Worm (Caenorhabditis elegans) whole organism, L2 larva: ENCODE measurements around the gene srd-50.
"Not testable (repeated sequence)": the region's sequence is repeated elsewhere in the genome, so short reads cannot be mapped to it uniquely, and the experiment has no call there.

Source experiments
- C34F6.9 ChIP-seq: fragments of 150-350 bp; optimal IDR thresholded peaks from 2 replicates; lab custom pipeline; 2014; ENCODE audit warnings: missing biosample characterization, missing genetic modification characterization
- F13H6.1 ChIP-seq: sonication (generic microtip); optimal IDR thresholded peaks from 2 replicates; lab custom pipeline; 2016; ENCODE audit warnings: missing genetic modification characterization, missing compliant biosample characterization
- R02D3.7 ChIP-seq: fragments of 150-350 bp; optimal IDR thresholded peaks from 2 replicates; lab custom pipeline; 2014; ENCODE audit warnings: missing biosample characterization, missing genetic modification characterization
- Y55F3AM.14 ChIP-seq: fragments of 200-800 bp; sonication (Bioruptor generic); optimal IDR thresholded peaks from 2 replicates; lab custom pipeline; 2018; ENCODE audit warnings: mild to moderate bottlenecking, missing genetic modification characterization, missing compliant biosample characterization
- alr-1 ChIP-seq: fragments of 150-350 bp; optimal IDR thresholded peaks from 2 replicates; lab custom pipeline; 2014; ENCODE audit warnings: missing biosample characterization, missing genetic modification characterization
- ama-1 ChIP-seq: fragments of 150-350 bp; optimal IDR thresholded peaks from 2 replicates; lab custom pipeline; 2018; ENCODE audit warnings: inconsistent platforms
- ceh-82 ChIP-seq: fragments of 150-350 bp; optimal IDR thresholded peaks from 2 replicates; lab custom pipeline; 2014; ENCODE audit warnings: missing biosample characterization, missing genetic modification characterization
- crh-2 ChIP-seq: sonication (generic microtip); optimal IDR thresholded peaks from 2 replicates; lab custom pipeline; 2017; ENCODE audit warnings: missing biosample characterization, missing genetic modification characterization
- dmd-4 ChIP-seq: sonication (generic microtip); optimal IDR thresholded peaks from 2 replicates; lab custom pipeline; 2017; ENCODE audit warnings: missing biosample characterization, missing genetic modification characterization
- egl-27 ChIP-seq: sonication (generic microtip); optimal IDR thresholded peaks from 3 replicates; lab custom pipeline; 2017; ENCODE audit warnings: missing biosample characterization, missing genetic modification reagents, missing genetic modification characterization
- elt-1 ChIP-seq: fragments of 150-350 bp; optimal IDR thresholded peaks from 2 replicates; lab custom pipeline; 2014; ENCODE audit warnings: missing biosample characterization, missing genetic modification characterization
- elt-3 ChIP-seq: sonication (generic microtip); optimal IDR thresholded peaks from 2 replicates; lab custom pipeline; 2017; ENCODE audit warnings: missing biosample characterization, missing genetic modification characterization
- fos-1 ChIP-seq: fragments of 150-350 bp; optimal IDR thresholded peaks from 2 replicates; lab custom pipeline; 2014; ENCODE audit warnings: missing biosample characterization, missing genetic modification characterization
- gmeb-1 ChIP-seq: fragments of 150-350 bp; optimal IDR thresholded peaks from 2 replicates; lab custom pipeline; 2014; ENCODE audit warnings: missing biosample characterization, missing genetic modification characterization
- lin-11 ChIP-seq: fragments of 150-350 bp; sonication (generic microtip); optimal IDR thresholded peaks from 2 replicates; lab custom pipeline; 2014; ENCODE audit warnings: missing biosample characterization, missing genetic modification characterization, inconsistent platforms, mixed read lengths
- lin-13 ChIP-seq: fragments of 150-350 bp; optimal IDR thresholded peaks from 2 replicates; lab custom pipeline; 2014; ENCODE audit warnings: missing biosample characterization, missing genetic modification reagents, missing genetic modification characterization
- lsy-2 ChIP-seq, 2 experiments: fragments of 150-350 bp in 1 of 2; sonication (generic microtip) in 1 of 2; optimal IDR thresholded peaks; 2 replicates each; lab custom pipeline; 2014 to 2017; ENCODE audit warnings: missing biosample characterization in 2 of 2, missing genetic modification characterization in 2 of 2
- mbf-1 ChIP-seq: sonication (generic microtip); optimal IDR thresholded peaks from 2 replicates; lab custom pipeline; 2017; ENCODE audit warnings: missing biosample characterization, missing genetic modification characterization
- mdl-1 ChIP-seq, 2 experiments: fragments of 150-350 bp in 1 of 2; sonication (generic microtip) in 1 of 2; optimal IDR thresholded peaks; 2 replicates each; lab custom pipeline; 2017; ENCODE audit warnings: missing biosample characterization in 2 of 2, missing genetic modification characterization in 2 of 2
- nhr-129 ChIP-seq: fragments of 150-350 bp; optimal IDR thresholded peaks from 2 replicates; lab custom pipeline; 2014; ENCODE audit warnings: missing biosample characterization, missing genetic modification characterization
- nhr-21 ChIP-seq: fragments of 150-350 bp; optimal IDR thresholded peaks from 2 replicates; lab custom pipeline; 2014; ENCODE audit warnings: missing biosample characterization, missing genetic modification characterization
- nhr-237 ChIP-seq: fragments of 150-350 bp; optimal IDR thresholded peaks from 2 replicates; lab custom pipeline; 2014; ENCODE audit warnings: missing biosample characterization, missing genetic modification characterization
- nhr-6 ChIP-seq: fragments of 150-350 bp; optimal IDR thresholded peaks from 2 replicates; lab custom pipeline; 2014; ENCODE audit warnings: missing biosample characterization, missing genetic modification characterization
- peb-1 ChIP-seq: fragments of 150-350 bp; optimal IDR thresholded peaks from 2 replicates; lab custom pipeline; 2014; ENCODE audit warnings: missing biosample characterization, missing genetic modification characterization
- sem-4 ChIP-seq: fragments of 150-350 bp; optimal IDR thresholded peaks from 2 replicates; lab custom pipeline; 2014; ENCODE audit warnings: missing biosample characterization, missing genetic modification reagents, missing genetic modification characterization
- skn-1 ChIP-seq: sonication (generic microtip); optimal IDR thresholded peaks from 2 replicates; lab custom pipeline; 2017; ENCODE audit warnings: missing biosample characterization, missing genetic modification characterization
- sma-3 ChIP-seq: sonication (generic microtip); optimal IDR thresholded peaks from 2 replicates; lab custom pipeline; 2016; ENCODE audit warnings: missing genetic modification reagents, missing genetic modification characterization, missing compliant biosample characterization
- sma-9 ChIP-seq, 2 experiments: fragments of 150-350 bp in 1 of 2; sonication (generic microtip) in 1 of 2; optimal IDR thresholded peaks; 2 replicates each; lab custom pipeline; 2014 to 2016; ENCODE audit warnings: missing genetic modification characterization in 2 of 2, mild to moderate bottlenecking in 1 of 2, missing biosample characterization in 1 of 2, missing compliant biosample characterization in 1 of 2, missing genetic modification reagents in 1 of 2, moderate library complexity in 1 of 2
- snpc-4 ChIP-seq: fragments of 150-350 bp; optimal IDR thresholded peaks from 2 replicates; lab custom pipeline; 2014; ENCODE audit warnings: missing biosample characterization, missing genetic modification characterization
- unc-55 ChIP-seq: fragments of 150-350 bp; sonication (generic microtip); optimal IDR thresholded peaks from 3 replicates; lab custom pipeline; 2014; ENCODE audit warnings: missing biosample characterization, missing genetic modification reagents, missing genetic modification characterization
- zag-1 ChIP-seq: fragments of 150-350 bp; optimal IDR thresholded peaks from 2 replicates; lab custom pipeline; 2014; ENCODE audit warnings: missing biosample characterization, missing genetic modification characterization
- ztf-1 ChIP-seq: fragments of 200-800 bp; sonication (Bioruptor generic); conservative IDR thresholded peaks from 2 replicates; pipeline ENCODE4 v1.3.6; 2022; ENCODE audit warnings: missing genetic modification characterization, missing compliant biosample characterization
- ztf-4 ChIP-seq: fragments of 150-350 bp; optimal IDR thresholded peaks from 2 replicates; lab custom pipeline; 2014; ENCODE audit warnings: missing biosample characterization, missing genetic modification characterization

The srd-50 gene

ce11 chrX:13456442-13456841, 25.2 kb downstream of the srd-50 start, which contains the start of gene flr-1:
Gene flr-1, minus strand, starts transcription at chrX:13456542.
- no peak for TF ChIP-seq sma-3
- no peak for TF ChIP-seq R02D3.7 (tag; lab: Kevin White, UChicago)
- no peak for TF ChIP-seq egl-27
- no peak for TF ChIP-seq ceh-82
- no peak for TF ChIP-seq snpc-4 (tag; lab: Kevin White, UChicago)
- TF ChIP-seq skn-1 (tag; lab: Kevin White, UChicago): no peak
- no peak for TF ChIP-seq alr-1
- no peak for TF ChIP-seq F13H6.1 (tag; lab: Kevin White, UChicago)
- no peak for TF ChIP-seq unc-55
- no peak for TF ChIP-seq crh-2 (tag; lab: Kevin White, UChicago)
- TF ChIP-seq, all 48 proteins: peak for 0

- no peak for TF ChIP-seq dmd-4 (tag; lab: Kevin White, UChicago)
- TF ChIP-seq nhr-21 (tag; lab: Kevin White, UChicago): no peak
- TF ChIP-seq, all 48 proteins: peak for 0
These were observed 30.0 kb downstream of the srd-50 start, which contains the start of gene F02D10.6 for ce11 chrX:13451578-13451977. Gene F02D10.6, minus strand, starts transcription at chrX:13451678.

- TF ChIP-seq crh-2 (tag; lab: Kevin White, UChicago): peak; percentile 57
- TF ChIP-seq unc-55: peak; percentile 59
- peak; percentile 49 for TF ChIP-seq C34F6.9 (tag; lab: Kevin White, UChicago)
- TF ChIP-seq egl-27: peak; percentile 20
- peak; percentile 47 for TF ChIP-seq lin-13 (GFP tag; lab: Kevin White, UChicago)
- TF ChIP-seq zag-1: peak; percentile 51
- TF ChIP-seq nhr-21 (tag; lab: Kevin White, UChicago): peak; percentile 70
- TF ChIP-seq nhr-6: peak; percentile 3
- TF ChIP-seq lin-11 (tag; lab: Kevin White, UChicago): peak; percentile 47
- peak; percentile 71 for TF ChIP-seq sma-9 (GFP tag; optimal IDR thresholded peaks at IDR 0.05; lab: Kevin White, UChicago)
- not testable (repeated sequence) for TF ChIP-seq sma-9 (tag; optimal IDR thresholded peaks at IDR 0.05; lab: Kevin White, UChicago)
- peak; percentile 79 for TF ChIP-seq nhr-129 (tag; lab: Kevin White, UChicago)
- TF ChIP-seq F13H6.1 (tag; lab: Kevin White, UChicago): peak; percentile 46
- TF ChIP-seq sma-3: peak; percentile 71
- peak; percentile 42 for TF ChIP-seq fos-1
- peak; percentile 20 to 52 for TF ChIP-seq lsy-2 (tag; optimal IDR thresholded peaks at IDR 0.05; lab: Kevin White, UChicago)
- TF ChIP-seq Y55F3AM.14 (GFP tag; lab: Kevin White, UChicago): peak; percentile 40
- peak in 1 of 2 experiments; percentile 54 for TF ChIP-seq mdl-1 (tag; optimal IDR thresholded peaks at IDR 0.05; lab: Kevin White, UChicago)
These were observed 32.9 kb downstream of the srd-50 start for ce11 chrX:13448665-13449099.

- TF ChIP-seq ama-1 (lab: Kevin White, UChicago) (no peak), gmeb-1 (tag; lab: Kevin White, UChicago) (no peak), sem-4 (tag; lab: Kevin White, UChicago) (no peak)
These were observed 35.2 kb downstream of the srd-50 start, which contains the start of gene set-8 for ce11 chrX:13446418-13446817. Gene set-8, plus strand, starts transcription at chrX:13446718.

- no peak for TF ChIP-seq egl-27
- no peak for TF ChIP-seq snpc-4 (tag; lab: Kevin White, UChicago)
- no peak for TF ChIP-seq ceh-82
- TF ChIP-seq elt-1 (tag; lab: Kevin White, UChicago): no peak
- TF ChIP-seq nhr-6: no peak
- TF ChIP-seq elt-3 (tag; lab: Kevin White, UChicago): no peak
These were observed 37.3 kb downstream of the srd-50 start for ce11 chrX:13444267-13444666.

- TF ChIP-seq nhr-237 (tag; lab: Kevin White, UChicago) (no peak), dmd-4 (tag; lab: Kevin White, UChicago) (no peak), mbf-1 (tag; lab: Kevin White, UChicago) (no peak), nhr-129 (tag; lab: Kevin White, UChicago) (no peak), gmeb-1 (tag; lab: Kevin White, UChicago) (no peak), sma-9 (GFP tag; optimal IDR thresholded peaks at IDR 0.05; lab: Kevin White, UChicago) (no peak), sma-9 (tag; optimal IDR thresholded peaks at IDR 0.05; lab: Kevin White, UChicago) (no peak), elt-1 (tag; lab: Kevin White, UChicago) (no peak), sem-4 (tag; lab: Kevin White, UChicago) (no peak), peb-1 (no peak), C34F6.9 (tag; lab: Kevin White, UChicago) (no peak), nhr-21 (tag; lab: Kevin White, UChicago) (no peak), ztf-4 (tag; lab: Kevin White, UChicago) (no peak), unc-55 (no peak), ztf-1 (GFP tag; lab: Robert Waterston, UW) (no peak)
- TF ChIP-seq, all 48 proteins: peak for 0
These were observed 38.3 kb downstream of the srd-50 start for ce11 chrX:13443283-13443682.
